Worm (Caenorhabditis elegans) whole organism, young adult: ENCODE data around the gene fbxb-16.

Source experiments
- K11D2.4 ChIP-seq: fragments of 200-800 bp; sonication (Bioruptor generic); IDR thresholded peaks from 2 replicates; pipeline ENCODE4 v1.3.6; 2022; ENCODE audit warnings: missing genetic modification reagents, missing genetic modification characterization, missing compliant biosample characterization
- Y67H2A.10 ChIP-seq: fragments of 200-800 bp; sonication (Bioruptor generic); conservative IDR thresholded peaks from 2 replicates; pipeline ENCODE4 v1.3.6; 2022; ENCODE audit warnings: missing genetic modification reagents, missing genetic modification characterization, missing compliant biosample characterization
- aptf-2 ChIP-seq: fragments of 200-800 bp; sonication (Bioruptor generic); conservative IDR thresholded peaks from 2 replicates; pipeline ENCODE4 v1.3.6; 2022; ENCODE audit warnings: missing genetic modification reagents, missing genetic modification characterization, missing compliant biosample characterization
- aptf-3 ChIP-seq: fragments of 200-800 bp; sonication (Bioruptor generic); IDR thresholded peaks from 2 replicates; pipeline ENCODE4 v1.3.6; 2022; ENCODE audit warnings: missing genetic modification characterization, missing compliant biosample characterization
- attf-6 ChIP-seq: fragments of 200-800 bp; sonication (Bioruptor generic); IDR thresholded peaks from 2 replicates; pipeline ENCODE4 v1.3.6; 2022; ENCODE audit warnings: missing genetic modification reagents, missing genetic modification characterization, missing compliant biosample characterization
- bed-2 ChIP-seq: fragments of 200-800 bp; sonication (Bioruptor generic); IDR thresholded peaks from 2 replicates; pipeline ENCODE4 v1.3.6; 2022; ENCODE audit warnings: missing genetic modification reagents, missing genetic modification characterization, missing compliant biosample characterization
- die-1 ChIP-seq: sonication (generic microtip); optimal IDR thresholded peaks from 2 replicates; lab custom pipeline; 2016; ENCODE audit warnings: missing genotype, mild to moderate bottlenecking, missing genetic modification characterization, missing compliant biosample characterization
- dox-1 ChIP-seq: fragments of 200-800 bp; sonication (Bioruptor generic); IDR thresholded peaks from 2 replicates; pipeline ENCODE4 v1.3.6; 2022; ENCODE audit warnings: missing genetic modification reagents, missing genetic modification characterization, missing compliant biosample characterization
- fkh-3 ChIP-seq: sonication (generic microtip); optimal IDR thresholded peaks from 2 replicates; lab custom pipeline; 2016; ENCODE audit warnings: mild to moderate bottlenecking, missing genetic modification characterization, missing compliant biosample characterization
- gei-17 ChIP-seq: fragments of 200-800 bp; sonication (Bioruptor generic); optimal IDR thresholded peaks from 2 replicates; lab custom pipeline; 2018; ENCODE audit warnings: mild to moderate bottlenecking, missing genetic modification characterization, missing compliant biosample characterization
- him-1 ChIP-seq: sonication (generic microtip); optimal IDR thresholded peaks from 2 replicates; lab custom pipeline; 2016; ENCODE audit warnings: missing genotype, missing genetic modification reagents, missing genetic modification characterization, missing compliant biosample characterization
- hlh-26 ChIP-seq: fragments of 200-800 bp; sonication (Bioruptor generic); conservative IDR thresholded peaks from 2 replicates; pipeline ENCODE4 v1.3.6; 2022; ENCODE audit warnings: missing genetic modification reagents, missing genetic modification characterization, missing compliant biosample characterization
- lsl-1 ChIP-seq: fragments of 200-800 bp; sonication (Bioruptor generic); optimal IDR thresholded peaks from 2 replicates; lab custom pipeline; 2018; ENCODE audit warnings: mild to moderate bottlenecking, missing genetic modification characterization, moderate library complexity, missing compliant biosample characterization
- madf-6 ChIP-seq: fragments of 200-800 bp; sonication (Bioruptor generic); IDR thresholded peaks from 2 replicates; pipeline ENCODE4 v1.3.6; 2022; ENCODE audit warnings: missing genetic modification reagents, missing genetic modification characterization, missing compliant biosample characterization
- nfyb-1 ChIP-seq: fragments of 200-800 bp; sonication (Bioruptor generic); IDR thresholded peaks from 2 replicates; pipeline ENCODE4 v1.3.6; 2022; ENCODE audit warnings: missing genetic modification reagents, missing genetic modification characterization, missing compliant biosample characterization
- nhr-27 ChIP-seq: fragments of 200-800 bp; sonication (Bioruptor generic); optimal IDR thresholded peaks from 2 replicates; lab custom pipeline; 2018; ENCODE audit warnings: mild to moderate bottlenecking, missing genetic modification characterization, moderate library complexity, missing compliant biosample characterization
- nhr-80 ChIP-seq: sonication (generic microtip); optimal IDR thresholded peaks from 2 replicates; lab custom pipeline; 2016; ENCODE audit warnings: missing genetic modification characterization, missing compliant biosample characterization
- pbrm-1 ChIP-seq: fragments of 200-800 bp; sonication (Bioruptor generic); IDR thresholded peaks from 2 replicates; pipeline ENCODE4 v1.3.6; 2022; ENCODE audit warnings: missing genetic modification reagents, missing genetic modification characterization, missing compliant biosample characterization
- pha-4 ChIP-seq: fragments of 150-350 bp; sonication (generic microtip); optimal IDR thresholded peaks from 2 replicates; lab custom pipeline; 2014; ENCODE audit warnings: missing biosample characterization, missing genetic modification reagents, missing genetic modification characterization
- repo-1 ChIP-seq: sonication (generic microtip); optimal IDR thresholded peaks from 2 replicates; lab custom pipeline; 2017; ENCODE audit warnings: mild to moderate bottlenecking, missing genetic modification characterization, missing compliant biosample characterization
- snpc-1.1 ChIP-seq: sonication (generic microtip); optimal IDR thresholded peaks from 2 replicates; lab custom pipeline; 2017; ENCODE audit warnings: missing genetic modification characterization, mild to moderate bottlenecking, missing compliant biosample characterization, antibody characterized with exemption, moderate library complexity, missing genotype, missing genetic modification reagents; ENCODE audit not compliant: insufficient read depth
- snpc-1.3 ChIP-seq: sonication (generic microtip); optimal IDR thresholded peaks from 2 replicates; lab custom pipeline; 2017; ENCODE audit warnings: missing genetic modification characterization, mild to moderate bottlenecking, missing compliant biosample characterization, antibody characterized with exemption, moderate library complexity, missing genotype, missing genetic modification reagents; ENCODE audit not compliant: insufficient read depth
- snpc-4 ChIP-seq, 5 experiments: fragments of 150-350 bp in 1 of 5; sonication (generic microtip) in 4 of 5; optimal IDR thresholded peaks; 2 replicates each; lab custom pipeline; 2014 to 2018; ENCODE audit warnings: missing genetic modification characterization in 5 of 5, missing biosample characterization in 3 of 5, antibody characterized with exemption in 2 of 5, mild to moderate bottlenecking in 2 of 5, missing compliant biosample characterization in 2 of 5, missing genotype in 2 of 5, moderate library complexity in 2 of 5, missing genetic modification reagents in 1 of 5
- sptf-2 ChIP-seq: fragments of 200-800 bp; sonication (Bioruptor generic); optimal IDR thresholded peaks from 2 replicates; lab custom pipeline; 2018; ENCODE audit warnings: mild to moderate bottlenecking, missing genetic modification characterization, missing compliant biosample characterization
- unc-130 ChIP-seq: sonication (generic microtip); optimal IDR thresholded peaks from 2 replicates; lab custom pipeline; 2016; ENCODE audit warnings: missing genetic modification reagents, missing genetic modification characterization, missing compliant biosample characterization
- zfh-2 ChIP-seq: fragments of 200-800 bp; sonication (Bioruptor generic); conservative IDR thresholded peaks from 2 replicates; pipeline ENCODE4 v1.3.6; 2022; ENCODE audit warnings: missing genetic modification reagents, missing genetic modification characterization, missing compliant biosample characterization
- ztf-18 ChIP-seq: sonication (generic microtip); optimal IDR thresholded peaks from 2 replicates; lab custom pipeline; 2016; ENCODE audit warnings: missing genotype, mild to moderate bottlenecking, missing genetic modification characterization, missing compliant biosample characterization
- ztf-28 ChIP-seq: fragments of 200-800 bp; sonication (Bioruptor generic); IDR thresholded peaks from 2 replicates; pipeline ENCODE4 v1.3.6; 2022; ENCODE audit warnings: missing genetic modification reagents, missing genetic modification characterization, missing compliant biosample characterization

Gene fbxb-16

ce11 chrII:1682218-1682617 lies 30.5 kb upstream of the fbxb-16 start, which contains the start of gene fbxb-26 (continued):
- TF ChIP-seq snpc-4 (GFP tag; optimal IDR thresholded peaks at IDR 0.05; lab: Kevin White, UChicago): no peak
- no peak for TF ChIP-seq snpc-4 (tag; optimal IDR thresholded peaks at IDR 0.05; lab: Kevin White, UChicago)

- TF ChIP-seq Y67H2A.10 (GFP tag; lab: Robert Waterston, UW) (no peak), ztf-28 (GFP tag; lab: Robert Waterston, UW) (no peak)
Observed at ce11 chrII:1679081-1679480, 27.4 kb upstream of the fbxb-16 start, which contains the start of gene irld-36. TSS of gene irld-36 (plus strand) at chrII:1679381.

- TF ChIP-seq aptf-3 (no peak), ztf-18 (tag; lab: Kevin White, UChicago) (no peak), nhr-27 (tag; lab: Kevin White, UChicago) (no peak), ztf-28 (GFP tag; lab: Robert Waterston, UW) (no peak), nfyb-1 (GFP tag; lab: Robert Waterston, UW) (no peak)
Observed at ce11 chrII:1676088-1676487, 24.4 kb upstream of the fbxb-16 start, which contains the start of gene fbxb-17. TSS of gene fbxb-17 (plus strand) at chrII:1676388.

- TF ChIP-seq zfh-2 (peak; percentile 29; the same call in 1 of the 2 replicates), snpc-1.3 (tag; lab: Kevin White, UChicago) (no peak)
Observed at ce11 chrII:1672673-1673072, 21.0 kb upstream of the fbxb-16 start.

ce11 chrII:1670985-1671384 lies 19.3 kb upstream of the fbxb-16 start:
- TF ChIP-seq zfh-2 (0 out of 2 replicates have a peak, but pooled peaks have one; percentile 33), K11D2.4 (GFP tag; lab: Robert Waterston, UW) (no peak), aptf-3 (no peak), hlh-26 (GFP tag; lab: Robert Waterston, UW) (no peak)

- TF ChIP-seq attf-6 (GFP tag; lab: Robert Waterston, UW) (no peak), nhr-80 (peak; percentile 47), pha-4 (tag; lab: Kevin White, UChicago) (no peak), him-1 (tag; lab: Kevin White, UChicago) (no peak), pbrm-1 (GFP tag; lab: Robert Waterston, UW) (no peak), snpc-1.1 (tag; lab: Kevin White, UChicago) (no peak), die-1 (tag; lab: Kevin White, UChicago) (no peak), madf-6 (GFP tag; lab: Robert Waterston, UW) (no peak), gei-17 (no peak), dox-1 (GFP tag; lab: Robert Waterston, UW) (0 out of 2 replicates have a peak, but pooled peaks have one; percentile 17), bed-2 (no peak), aptf-2 (GFP tag; lab: Robert Waterston, UW) (no peak), unc-130 (GFP tag; lab: Kevin White, UChicago) (no peak), sptf-2 (GFP tag; lab: Kevin White, UChicago) (no peak)
- TF ChIP-seq, all 124 proteins: peak for 2
Observed at ce11 chrII:1670260-1670879, 18.7 kb upstream of the fbxb-16 start, which contains the start of gene nhx-6. TSS of gene nhx-6 (plus strand) at chrII:1670829.

- no peak for TF ChIP-seq fkh-3 (tag; lab: Kevin White, UChicago)
- no peak for TF ChIP-seq repo-1
- TF ChIP-seq lsl-1 (GFP tag; lab: Kevin White, UChicago): no peak
- TF ChIP-seq, all 124 proteins: peak for 0
Observed at ce11 chrII:1668913-1669312, 17.2 kb upstream of the fbxb-16 start, which contains the start of gene srw-97. TSS of gene srw-97 (minus strand) at chrII:1669013.
